Worm (Caenorhabditis elegans) whole organism, mixed stage, embryonic: ENCODE data around the gene T07E3.4.

Source experiments
- M03D4.4 ChIP-seq: sonication (generic microtip); optimal IDR thresholded peaks from 2 replicates; lab custom pipeline; 2017; ENCODE audit warnings: mild to moderate bottlenecking, missing genetic modification characterization, missing compliant biosample characterization
- bed-3 ChIP-seq: fragments of 200-800 bp; sonication (Bioruptor generic); optimal IDR thresholded peaks from 3 replicates; lab custom pipeline; 2018; ENCODE audit warnings: mild to moderate bottlenecking, missing genetic modification characterization, moderate library complexity, missing compliant biosample characterization
- blmp-1 ChIP-seq: fragments of 150-350 bp; optimal IDR thresholded peaks from 2 replicates; lab custom pipeline; 2014; ENCODE audit warnings: missing biosample characterization, missing genetic modification characterization
- ceh-39 ChIP-seq: fragments of 150-350 bp; optimal IDR thresholded peaks from 2 replicates; lab custom pipeline; 2014; ENCODE audit warnings: missing biosample characterization, missing genetic modification characterization
- ceh-43 ChIP-seq: fragments of 200-800 bp; sonication (Bioruptor generic); optimal IDR thresholded peaks from 2 replicates; lab custom pipeline; 2018; ENCODE audit warnings: mild to moderate bottlenecking, missing genetic modification characterization, moderate library complexity, missing compliant biosample characterization
- ceh-83 ChIP-seq: fragments of 200-800 bp; sonication (Bioruptor generic); optimal IDR thresholded peaks from 2 replicates; lab custom pipeline; 2018; ENCODE audit warnings: mild to moderate bottlenecking, missing genetic modification characterization, missing compliant biosample characterization
- ces-1 ChIP-seq: fragments of 150-350 bp; optimal IDR thresholded peaks from 2 replicates; lab custom pipeline; 2014; ENCODE audit warnings: missing biosample characterization, missing genetic modification reagents, missing genetic modification characterization
- cnd-1 ChIP-seq: fragments of 200-800 bp; sonication (Bioruptor generic); optimal IDR thresholded peaks from 2 replicates; lab custom pipeline; 2018; ENCODE audit warnings: mild to moderate bottlenecking, missing genetic modification characterization, missing compliant biosample characterization
- drap-1 ChIP-seq: fragments of 200-800 bp; sonication (Bioruptor generic); optimal IDR thresholded peaks from 3 replicates; lab custom pipeline; 2018; ENCODE audit warnings: mild to moderate bottlenecking, missing genetic modification characterization, missing compliant biosample characterization
- elt-3 ChIP-seq: fragments of 150-350 bp; optimal IDR thresholded peaks from 2 replicates; lab custom pipeline; 2014; ENCODE audit warnings: missing biosample characterization, missing genetic modification characterization
- flh-1 ChIP-seq: fragments of 200-800 bp; sonication (Bioruptor generic); optimal IDR thresholded peaks from 2 replicates; lab custom pipeline; 2018; ENCODE audit warnings: mild to moderate bottlenecking, missing genetic modification characterization, moderate library complexity, missing compliant biosample characterization
- ham-2 ChIP-seq: fragments of 200-800 bp; sonication (Bioruptor generic); optimal IDR thresholded peaks from 2 replicates; lab custom pipeline; 2018; ENCODE audit warnings: mild to moderate bottlenecking, missing genetic modification characterization, missing compliant biosample characterization
- hlh-1 ChIP-seq: fragments of 150-350 bp; optimal IDR thresholded peaks from 2 replicates; lab custom pipeline; 2014; ENCODE audit warnings: missing biosample characterization, missing genetic modification reagents, missing genetic modification characterization
- lin-13 ChIP-seq: fragments of 150-350 bp; optimal IDR thresholded peaks from 2 replicates; lab custom pipeline; 2014; ENCODE audit warnings: missing biosample characterization, missing genetic modification characterization
- lin-32 ChIP-seq: fragments of 200-800 bp; sonication (Bioruptor generic); optimal IDR thresholded peaks from 2 replicates; lab custom pipeline; 2018; ENCODE audit warnings: mild to moderate bottlenecking, missing genetic modification characterization, missing compliant biosample characterization
- lsy-2 ChIP-seq: fragments of 150-350 bp; optimal IDR thresholded peaks from 2 replicates; lab custom pipeline; 2014; ENCODE audit warnings: missing biosample characterization, missing genetic modification characterization
- mep-1 ChIP-seq: fragments of 150-350 bp; optimal IDR thresholded peaks from 2 replicates; lab custom pipeline; 2017; ENCODE audit warnings: missing biosample characterization, missing genetic modification reagents, missing genetic modification characterization, inconsistent platforms
- mls-2 ChIP-seq: sonication (generic microtip); optimal IDR thresholded peaks from 2 replicates; lab custom pipeline; 2016; ENCODE audit warnings: mild to moderate bottlenecking, missing genetic modification characterization, moderate library complexity, missing compliant biosample characterization
- nhr-12 ChIP-seq: fragments of 150-350 bp; optimal IDR thresholded peaks from 2 replicates; lab custom pipeline; 2014; ENCODE audit warnings: missing biosample characterization, missing genetic modification characterization
- nhr-2 ChIP-seq: fragments of 150-350 bp; optimal IDR thresholded peaks from 2 replicates; lab custom pipeline; 2014; ENCODE audit warnings: missing biosample characterization, missing genetic modification characterization
- nhr-237 ChIP-seq: fragments of 150-350 bp; optimal IDR thresholded peaks from 2 replicates; lab custom pipeline; 2014; ENCODE audit warnings: missing biosample characterization, missing genetic modification characterization
- nhr-28 ChIP-seq: fragments of 150-350 bp; optimal IDR thresholded peaks from 2 replicates; lab custom pipeline; 2014; ENCODE audit warnings: missing biosample characterization, missing genetic modification characterization
- nhr-76 ChIP-seq: sonication (generic microtip); optimal IDR thresholded peaks from 2 replicates; lab custom pipeline; 2017; ENCODE audit warnings: missing biosample characterization, missing genetic modification characterization
- pha-4 ChIP-seq: fragments of 150-350 bp; optimal IDR thresholded peaks from 2 replicates; lab custom pipeline; 2018; ENCODE audit warnings: missing biosample characterization, missing genetic modification reagents, missing genetic modification characterization
- sem-2 ChIP-seq: fragments of 200-800 bp; sonication (Bioruptor generic); optimal IDR thresholded peaks from 2 replicates; lab custom pipeline; 2018; ENCODE audit warnings: mild to moderate bottlenecking, missing genetic modification characterization, missing compliant biosample characterization
- snpc-4 ChIP-seq: fragments of 150-350 bp; optimal IDR thresholded peaks from 2 replicates; lab custom pipeline; 2014; ENCODE audit warnings: missing biosample characterization, missing genetic modification characterization
- sptf-1 ChIP-seq: sonication (generic microtip); optimal IDR thresholded peaks from 2 replicates; lab custom pipeline; 2017; ENCODE audit warnings: mild to moderate bottlenecking, missing genetic modification characterization, moderate library complexity, missing compliant biosample characterization
- tbx-8 ChIP-seq: fragments of 200-800 bp; sonication (Bioruptor generic); optimal IDR thresholded peaks from 2 replicates; lab custom pipeline; 2018; ENCODE audit warnings: mild to moderate bottlenecking, missing genetic modification characterization, moderate library complexity, missing compliant biosample characterization
- unc-120 ChIP-seq: sonication (generic microtip); optimal IDR thresholded peaks from 2 replicates; lab custom pipeline; 2017; ENCODE audit warnings: missing genetic modification characterization, missing compliant biosample characterization; ENCODE audit not compliant: poor library complexity, severe bottlenecking
- unc-39 ChIP-seq: fragments of 150-350 bp; optimal IDR thresholded peaks from 2 replicates; lab custom pipeline; 2014; ENCODE audit warnings: missing biosample characterization, missing genetic modification characterization
- zip-8 ChIP-seq: fragments of 150-350 bp; optimal IDR thresholded peaks from 2 replicates; lab custom pipeline; 2014; ENCODE audit warnings: missing biosample characterization, missing genetic modification characterization
- ztf-11 ChIP-seq: fragments of 150-350 bp; optimal IDR thresholded peaks from 2 replicates; lab custom pipeline; 2014; ENCODE audit warnings: missing biosample characterization, missing genetic modification characterization

T07E3.4 gene

ce11 chrIII:6885889-6886288 is 11.9 kb upstream of the T07E3.4 start:
- TF ChIP-seq lsy-2 (tag; lab: Kevin White, UChicago) (no peak), bed-3 (no peak), elt-3 (tag; lab: Kevin White, UChicago) (no peak), lin-32 (GFP tag; lab: Kevin White, UChicago) (no peak), ceh-43 (GFP tag; lab: Kevin White, UChicago) (no peak), ceh-39 (tag; lab: Kevin White, UChicago) (no peak), ceh-83 (GFP tag; lab: Kevin White, UChicago) (no peak), snpc-4 (tag; lab: Kevin White, UChicago) (no peak), hlh-1 (tag; lab: Kevin White, UChicago) (no peak), zip-8 (no peak), blmp-1 (no peak), ces-1 (GFP tag; lab: Kevin White, UChicago) (no peak), mls-2 (no peak), nhr-76 (tag; lab: Kevin White, UChicago) (no peak), pha-4 (tag; lab: Kevin White, UChicago) (no peak), drap-1 (no peak), unc-39 (no peak), nhr-237 (tag; lab: Kevin White, UChicago) (no peak), ztf-11 (no peak), tbx-8 (GFP tag; lab: Kevin White, UChicago) (no peak)

ce11 chrIII:6887574-6887973 is 10.2 kb upstream of the T07E3.4 start:
- peak; percentile 41 for TF ChIP-seq ham-2 (GFP tag; lab: Kevin White, UChicago)
- TF ChIP-seq ceh-83 (GFP tag; lab: Kevin White, UChicago), result peak; percentile 81
- TF ChIP-seq lsy-2 (tag; lab: Kevin White, UChicago), result peak; percentile 45
- TF ChIP-seq bed-3, result peak; percentile 63
- peak; percentile 46 for TF ChIP-seq flh-1 (GFP tag; lab: Kevin White, UChicago)
- peak; percentile 61 for TF ChIP-seq drap-1
- TF ChIP-seq tbx-8 (GFP tag; lab: Kevin White, UChicago), result peak; percentile 46
- TF ChIP-seq nhr-12 (tag; lab: Kevin White, UChicago), result no peak
- TF ChIP-seq nhr-28 (tag; lab: Kevin White, UChicago), result peak; percentile 38
- no peak for TF ChIP-seq elt-3 (tag; lab: Kevin White, UChicago)
- TF ChIP-seq sptf-1, result peak; percentile 87
- TF ChIP-seq lin-13 (tag; lab: Kevin White, UChicago), result peak; percentile 16
- TF ChIP-seq blmp-1, result no peak
- TF ChIP-seq lin-32 (GFP tag; lab: Kevin White, UChicago), result peak; percentile 60
- no peak for TF ChIP-seq nhr-237 (tag; lab: Kevin White, UChicago)
- TF ChIP-seq M03D4.4 (tag; lab: Kevin White, UChicago), result peak; percentile 81
- TF ChIP-seq ceh-43 (GFP tag; lab: Kevin White, UChicago), result peak; percentile 64
- no peak for TF ChIP-seq pha-4 (tag; lab: Kevin White, UChicago)
- TF ChIP-seq nhr-76 (tag; lab: Kevin White, UChicago), result no peak
- peak; percentile 80 for TF ChIP-seq unc-120 (tag; lab: Kevin White, UChicago)
- peak; percentile 68 for TF ChIP-seq sem-2
- TF ChIP-seq hlh-1 (tag; lab: Kevin White, UChicago), result peak; percentile 42
- TF ChIP-seq mls-2, result peak; percentile 85
- peak; percentile 70 for TF ChIP-seq cnd-1 (tag; lab: Kevin White, UChicago)
- TF ChIP-seq ces-1 (GFP tag; lab: Kevin White, UChicago), result peak; percentile 56
- TF ChIP-seq unc-39, result peak; percentile 13
- TF ChIP-seq ztf-11, result peak; percentile 32
- peak; percentile 55 for TF ChIP-seq mep-1 (tag; lab: Kevin White, UChicago)
- TF ChIP-seq, all 35 proteins: peak for 22

ce11 chrIII:6888497-6888896 is 9.3 kb upstream of the T07E3.4 start:
- TF ChIP-seq lin-32 (GFP tag; lab: Kevin White, UChicago) (no peak), lin-13 (tag; lab: Kevin White, UChicago) (no peak), ceh-43 (GFP tag; lab: Kevin White, UChicago) (no peak), cnd-1 (tag; lab: Kevin White, UChicago) (no peak), nhr-237 (tag; lab: Kevin White, UChicago) (no peak), nhr-2 (tag; lab: Kevin White, UChicago) (no peak), nhr-12 (tag; lab: Kevin White, UChicago) (no peak), hlh-1 (tag; lab: Kevin White, UChicago) (no peak), mls-2 (no peak), blmp-1 (no peak), unc-39 (no peak), mep-1 (tag; lab: Kevin White, UChicago) (no peak), nhr-28 (tag; lab: Kevin White, UChicago) (no peak), bed-3 (no peak), nhr-76 (tag; lab: Kevin White, UChicago) (no peak)
